Worm (Caenorhabditis elegans): ENCODE results near the gene epn-1.
A peak's percentile ranks its signal among the peaks of the same experiment; 100 is the strongest.

Gene epn-1

ce11 chrX:14770336-14770735 is 48.0 kb downstream of the epn-1 start:
- TF ChIP-seq aly-1 (tag; optimal IDR thresholded peaks at IDR 0.05) (no peak), tbx-37 (GFP tag; conservative IDR thresholded peaks at IDR 0.05) (no peak), pes-1 (GFP tag; IDR thresholded peaks at IDR 0.05) (no peak)

- no peak for TF ChIP-seq pes-1 (GFP tag; IDR thresholded peaks at IDR 0.05)
- TF ChIP-seq hmbx-1 (tag; optimal IDR thresholded peaks at IDR 0.05), result no peak
- no peak for TF ChIP-seq hmg-4 (GFP tag; optimal IDR thresholded peaks at IDR 0.05)
- no peak for TF ChIP-seq ceh-36 (tag; optimal IDR thresholded peaks at IDR 0.05)
Observed at ce11 chrX:14768989-14769388, 49.3 kb downstream of the epn-1 start.

DNA sequence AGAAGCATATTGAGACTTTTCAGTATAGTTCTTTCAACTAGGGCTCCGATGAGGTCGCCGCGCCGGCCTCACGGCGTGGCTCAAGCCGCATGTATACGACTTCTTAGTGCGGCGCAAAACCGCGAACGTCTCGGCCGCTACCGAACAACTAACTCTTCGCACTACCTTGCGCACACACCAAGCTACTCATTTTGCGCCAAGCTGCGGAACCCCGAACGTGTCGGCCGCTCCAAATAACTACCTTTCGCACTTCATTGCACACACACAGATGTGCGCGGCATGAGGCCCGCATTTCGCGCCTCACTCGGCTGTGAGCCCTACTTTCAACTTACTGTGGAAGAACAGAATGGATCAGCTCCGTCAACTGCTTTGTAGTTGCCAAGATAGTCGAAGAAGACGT is 50.5 kb downstream of the epn-1 start:
- TF ChIP-seq scrt-1 (GFP tag; IDR thresholded peaks at IDR 0.05), result peak; percentile 49; the same call in 1 of the 2 replicates
- no peak for TF ChIP-seq ets-7 (tag; optimal IDR thresholded peaks at IDR 0.05)
- TF ChIP-seq sea-1 (GFP tag; conservative IDR thresholded peaks at IDR 0.05), result 0 out of 2 replicates have a peak, but pooled peaks have one; percentile 10
